Worm (Caenorhabditis elegans) whole organism, L4 larva: ENCODE results near the gene ZK899.6.

ENCODE experiments used
- F26F4.8 ChIP-seq: fragments of 200-800 bp; sonication (Bioruptor generic); conservative IDR thresholded peaks from 2 replicates; pipeline ENCODE4 v1.3.6; 2022; ENCODE audit warnings: missing genetic modification characterization, missing compliant biosample characterization
- F44E2.7 ChIP-seq: fragments of 200-800 bp; sonication (Bioruptor generic); IDR thresholded peaks from 2 replicates; pipeline ENCODE4 v2.1.2; 2022; ENCODE audit warnings: missing genetic modification characterization, missing compliant biosample characterization
- T26A8.4 ChIP-seq: fragments of 200-800 bp; sonication (Bioruptor generic); IDR thresholded peaks from 2 replicates; pipeline ENCODE4 v1.3.6; 2022; ENCODE audit warnings: missing genetic modification characterization, missing compliant biosample characterization
- Y48G9A.11 ChIP-seq: fragments of 200-800 bp; sonication (Bioruptor generic); IDR thresholded peaks from 2 replicates; pipeline ENCODE4 v1.3.6; 2022; ENCODE audit warnings: missing genetic modification reagents, missing genetic modification characterization, missing compliant biosample characterization
- aha-1 ChIP-seq: fragments of 150-350 bp; peaks from one replicate; lab custom pipeline; 2014; ENCODE audit warnings: missing biosample characterization, missing genetic modification characterization
- aly-2 ChIP-seq: sonication (generic microtip); optimal IDR thresholded peaks from 2 replicates; lab custom pipeline; 2018; ENCODE audit warnings: missing biosample characterization, missing genetic modification characterization
- ceh-20 ChIP-seq: fragments of 200-800 bp; sonication (Bioruptor generic); IDR thresholded peaks from 2 replicates; pipeline ENCODE4 v1.3.6; 2022; ENCODE audit warnings: missing genetic modification reagents, missing genetic modification characterization, missing compliant biosample characterization
- ceh-32 ChIP-seq: sonication (generic microtip); optimal IDR thresholded peaks from 2 replicates; lab custom pipeline; 2016; ENCODE audit warnings: mild to moderate bottlenecking, missing genetic modification characterization, missing compliant biosample characterization; ENCODE audit not compliant: poor library complexity
- ceh-82 ChIP-seq: sonication (generic microtip); optimal IDR thresholded peaks from 2 replicates; lab custom pipeline; 2017; ENCODE audit warnings: missing biosample characterization, missing genetic modification characterization
- ces-1 ChIP-seq: fragments of 150-350 bp; sonication (generic microtip); optimal IDR thresholded peaks from 4 replicates; lab custom pipeline; 2014; ENCODE audit warnings: missing biosample characterization, missing genetic modification reagents, missing genetic modification characterization
- daf-16 ChIP-seq, 3 experiments: sonication (generic microtip); optimal IDR thresholded peaks; 2 replicates each; lab custom pipeline; 2016 to 2017; ENCODE audit warnings: missing genetic modification characterization in 3 of 3, missing genetic modification reagents in 3 of 3, mild to moderate bottlenecking in 2 of 3, missing compliant biosample characterization in 2 of 3, missing biosample characterization in 1 of 3, moderate library complexity in 1 of 3
- daf-8 ChIP-seq: fragments of 200-800 bp; sonication (Bioruptor generic); IDR thresholded peaks from 2 replicates; pipeline ENCODE4 v1.3.6; 2022; ENCODE audit warnings: missing genetic modification characterization, missing compliant biosample characterization
- dmd-6 ChIP-seq: fragments of 200-800 bp; sonication (Bioruptor generic); IDR thresholded peaks from 2 replicates; pipeline ENCODE4 v1.3.6; 2022; ENCODE audit warnings: missing genetic modification reagents, missing genetic modification characterization, missing compliant biosample characterization
- dve-1 ChIP-seq: sonication (generic microtip); optimal IDR thresholded peaks from 2 replicates; lab custom pipeline; 2017; ENCODE audit warnings: antibody characterized with exemption, mild to moderate bottlenecking, missing genetic modification characterization, missing compliant biosample characterization; ENCODE audit not compliant: insufficient read depth
- fos-1 ChIP-seq: fragments of 150-350 bp; optimal IDR thresholded peaks from 2 replicates; lab custom pipeline; 2014; ENCODE audit warnings: missing biosample characterization, missing genetic modification characterization
- hlh-11 ChIP-seq: fragments of 200-800 bp; sonication (Bioruptor generic); optimal IDR thresholded peaks from 2 replicates; lab custom pipeline; 2018; ENCODE audit warnings: mild to moderate bottlenecking, missing genetic modification characterization, missing compliant biosample characterization
- hlh-30 ChIP-seq: sonication (generic microtip); optimal IDR thresholded peaks from 2 replicates; lab custom pipeline; 2017; ENCODE audit warnings: antibody characterized with exemption, mild to moderate bottlenecking, missing genetic modification characterization, missing compliant biosample characterization; ENCODE audit not compliant: insufficient read depth
- hmg-1.1 ChIP-seq: fragments of 200-800 bp; sonication (Bioruptor generic); IDR thresholded peaks from 2 replicates; pipeline ENCODE4 v1.3.6; 2022; ENCODE audit warnings: missing genetic modification reagents, missing genetic modification characterization, missing compliant biosample characterization
- lim-7 ChIP-seq: fragments of 200-800 bp; sonication (Bioruptor generic); IDR thresholded peaks from 2 replicates; pipeline ENCODE4 v1.3.6; 2022; ENCODE audit warnings: missing genetic modification characterization, missing compliant biosample characterization
- lin-1 ChIP-seq: fragments of 200-800 bp; sonication (Bioruptor generic); IDR thresholded peaks from 2 replicates; pipeline ENCODE4 v1.3.6; 2022; ENCODE audit warnings: missing genetic modification reagents, missing genetic modification characterization, missing compliant biosample characterization
- lin-15B ChIP-seq: fragments of 150-350 bp; sonication (generic microtip); optimal IDR thresholded peaks from 3 replicates; lab custom pipeline; 2014; ENCODE audit warnings: missing biosample characterization, missing genetic modification characterization
- lir-3 ChIP-seq: sonication (generic microtip); optimal IDR thresholded peaks from 2 replicates; lab custom pipeline; 2016; ENCODE audit warnings: mild to moderate bottlenecking, missing genetic modification characterization, missing compliant biosample characterization
- madf-5 ChIP-seq, 2 experiments: fragments of 200-800 bp; sonication (Bioruptor generic); IDR thresholded peaks; 2 replicates each; pipeline ENCODE4 v1.3.6; 2022; ENCODE audit warnings: missing compliant biosample characterization in 2 of 2, missing genetic modification characterization in 2 of 2
- mdl-1 ChIP-seq, 2 experiments: fragments of 150-350 bp in 1 of 2; sonication (generic microtip) in 1 of 2; optimal IDR thresholded peaks; 2 replicates each; lab custom pipeline; 2014 to 2017; ENCODE audit warnings: missing biosample characterization in 2 of 2, missing genetic modification characterization in 2 of 2
- mdt-29 ChIP-seq: fragments of 200-800 bp; sonication (Bioruptor generic); IDR thresholded peaks from 2 replicates; pipeline ENCODE4 v1.3.6; 2022; ENCODE audit warnings: missing genetic modification reagents, missing genetic modification characterization, missing compliant biosample characterization
- nhr-28 ChIP-seq: fragments of 150-350 bp; optimal IDR thresholded peaks from 2 replicates; lab custom pipeline; 2014; ENCODE audit warnings: missing biosample characterization, missing genetic modification characterization
- nhr-41 ChIP-seq: fragments of 200-800 bp; sonication (Bioruptor generic); IDR thresholded peaks from 2 replicates; pipeline ENCODE4 v1.3.6; 2022; ENCODE audit warnings: missing genetic modification reagents, missing genetic modification characterization, missing compliant biosample characterization
- nhr-6 ChIP-seq: fragments of 150-350 bp; optimal IDR thresholded peaks from 2 replicates; lab custom pipeline; 2014; ENCODE audit warnings: missing biosample characterization, missing genetic modification characterization
- nhr-76 ChIP-seq: fragments of 150-350 bp; optimal IDR thresholded peaks from 2 replicates; lab custom pipeline; 2014; ENCODE audit warnings: missing biosample characterization, missing genetic modification characterization
- pha-4 ChIP-seq, 2 experiments: fragments of 150-350 bp in 1 of 2; fragments of 200-800 bp in 1 of 2; sonication (Bioruptor generic) in 1 of 2; IDR thresholded peaks in 1 of 2; optimal IDR thresholded peaks in 1 of 2; 2 replicates each; pipeline versions ENCODE4 v1.3.6 to Lab custom; 2014 to 2022; ENCODE audit warnings: missing genetic modification characterization in 2 of 2, missing genetic modification reagents in 2 of 2, missing biosample characterization in 1 of 2, missing compliant biosample characterization in 1 of 2
- php-3 ChIP-seq: fragments of 200-800 bp; sonication (Bioruptor generic); IDR thresholded peaks from 2 replicates; pipeline ENCODE4 v1.3.6; 2022; ENCODE audit warnings: missing genetic modification reagents, missing genetic modification characterization, missing compliant biosample characterization
- rbr-2 ChIP-seq: sonication (generic microtip); optimal IDR thresholded peaks from 2 replicates; lab custom pipeline; 2016; ENCODE audit warnings: missing genotype, missing genetic modification characterization, missing compliant biosample characterization
- saeg-2 ChIP-seq: fragments of 200-800 bp; sonication (Bioruptor generic); IDR thresholded peaks from 2 replicates; pipeline ENCODE4 v1.3.6; 2022; ENCODE audit warnings: missing genetic modification reagents, missing genetic modification characterization, missing compliant biosample characterization
- snpc-1.2 ChIP-seq: fragments of 200-800 bp; sonication (Bioruptor generic); IDR thresholded peaks from 2 replicates; pipeline ENCODE4 v1.3.6; 2022; ENCODE audit warnings: missing genetic modification reagents, missing genetic modification characterization, missing compliant biosample characterization
- spr-3 ChIP-seq: fragments of 200-800 bp; sonication (Bioruptor generic); optimal IDR thresholded peaks from 2 replicates; lab custom pipeline; 2018; ENCODE audit warnings: mild to moderate bottlenecking, missing genetic modification characterization, missing compliant biosample characterization
- unc-39 ChIP-seq: sonication (generic microtip); optimal IDR thresholded peaks from 2 replicates; lab custom pipeline; 2017; ENCODE audit warnings: missing biosample characterization, missing genetic modification characterization
- unc-62 ChIP-seq, 3 experiments: fragments of 150-350 bp in 1 of 3; sonication (generic microtip); optimal IDR thresholded peaks in 2 of 3; peaks in 1 of 3; 1 replicate in 1 of 3; 2 replicates in 2 of 3; lab custom pipeline; 2014 to 2017; ENCODE audit warnings: missing biosample characterization in 3 of 3, missing genetic modification characterization in 3 of 3, missing genetic modification reagents in 3 of 3, missing genotype in 1 of 3
- zfp-2 ChIP-seq: sonication (generic microtip); optimal IDR thresholded peaks from 2 replicates; lab custom pipeline; 2016; ENCODE audit warnings: mild to moderate bottlenecking, missing genetic modification characterization, missing compliant biosample characterization
- ztf-11 ChIP-seq: fragments of 150-350 bp; optimal IDR thresholded peaks from 2 replicates; lab custom pipeline; 2014; ENCODE audit warnings: missing biosample characterization, missing genetic modification characterization

Gene ZK899.6

ce11 chrX:9472170-9472569, 9.0 kb downstream of the ZK899.6 start, which contains the start of gene gap-2:
Gene gap-2 (plus strand): TSS chrX:9472470.
- TF ChIP-seq daf-16 (GFP tag; optimal IDR thresholded peaks at IDR 0.05; lab: Kevin White, UChicago) = no peak
- no peak for TF ChIP-seq daf-16 (tag; optimal IDR thresholded peaks at IDR 0.05; lab: Kevin White, UChicago)
- TF ChIP-seq saeg-2 (GFP tag; lab: Robert Waterston, UW) = no peak
- no peak for TF ChIP-seq ceh-20
- no peak for TF ChIP-seq spr-3 (GFP tag; lab: Kevin White, UChicago)
- TF ChIP-seq ces-1 (GFP tag; lab: Kevin White, UChicago) = no peak
- no peak for TF ChIP-seq ceh-32 (tag; lab: Kevin White, UChicago)

- TF ChIP-seq dve-1 (tag; lab: Kevin White, UChicago) (no peak), daf-8 (GFP tag; lab: Robert Waterston, UW) (no peak), lin-15B (tag; lab: Kevin White, UChicago) (no peak), madf-5 (GFP tag; IDR thresholded peaks at IDR 0.05; lab: Robert Waterston, UW) (no peak), aha-1 (tag; lab: Kevin White, UChicago) (peak; percentile 92), dmd-6 (no peak)
Measured at ce11 chrX:9476752-9477151, 13.6 kb downstream of the ZK899.6 start.

DNA sequence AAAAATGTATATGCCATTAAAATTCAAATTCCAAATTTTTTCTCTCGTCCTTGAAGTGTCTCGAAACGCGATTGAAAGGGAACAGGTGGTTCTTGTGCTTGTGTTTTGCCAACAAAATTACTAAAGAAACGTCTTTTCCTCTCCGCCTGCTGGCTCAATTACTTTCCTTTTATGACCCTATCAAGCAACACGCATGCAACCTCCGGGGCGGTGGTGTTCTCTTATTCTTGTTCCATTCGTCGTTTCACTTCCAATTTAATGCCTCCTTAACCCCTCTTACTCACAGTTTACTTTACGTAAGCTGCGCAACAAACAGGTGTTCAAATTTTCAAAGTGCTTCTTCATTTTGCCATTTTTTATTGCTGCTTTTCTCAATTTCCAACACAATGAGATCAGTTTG, 20.6 kb downstream of the ZK899.6 start:
- TF ChIP-seq unc-62 (GFP tag; optimal IDR thresholded peaks at IDR 0.05 in 1 of 2; lab: Kevin White, UChicago) (peak in 1 of 2 experiments; percentile 89), unc-62 (tag; optimal IDR thresholded peaks at IDR 0.05; lab: Kevin White, UChicago) (no peak), aly-2 (tag; lab: Kevin White, UChicago) (no peak)
- TF ChIP-seq, all 104 proteins: peak for 1

- TF ChIP-seq rbr-2 (tag; lab: Kevin White, UChicago) (no peak), aha-1 (tag; lab: Kevin White, UChicago) (peak; percentile 88), lir-3 (tag; lab: Kevin White, UChicago) (no peak)
Measured at ce11 chrX:9486160-9486559, 23.0 kb downstream of the ZK899.6 start.

DNA sequence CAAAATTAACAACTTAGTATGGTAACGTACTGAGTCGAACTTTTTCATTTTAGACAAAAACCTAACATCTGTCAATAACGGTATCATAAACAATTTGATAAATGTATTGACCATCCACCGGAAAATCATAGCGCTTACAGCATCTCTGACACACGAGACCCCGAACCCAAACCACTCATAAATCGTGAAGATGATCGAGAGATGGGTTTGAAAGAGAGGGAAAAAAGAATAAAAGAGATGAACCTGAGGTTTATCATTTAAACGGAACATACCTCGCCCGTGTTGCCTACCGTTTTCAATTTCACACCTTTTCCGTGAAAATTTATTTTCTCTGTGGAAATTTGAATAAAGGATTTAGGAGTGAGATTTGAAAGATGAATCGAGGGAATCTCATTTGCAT, 26.4 kb downstream of the ZK899.6 start:
- TF ChIP-seq T26A8.4 (GFP tag; lab: Robert Waterston, UW) = no peak
- TF ChIP-seq F26F4.8 (GFP tag; lab: Robert Waterston, UW) = no peak
- TF ChIP-seq zfp-2 = no peak
- no peak for TF ChIP-seq mdl-1 (tag; optimal IDR thresholded peaks at IDR 0.05; lab: Kevin White, UChicago)
- TF ChIP-seq F44E2.7 (GFP tag; lab: Robert Waterston, UW) = no peak
- TF ChIP-seq ceh-20 = 0 out of 2 replicates have a peak, but pooled peaks have one; percentile 23
- no peak for TF ChIP-seq dve-1 (tag; lab: Kevin White, UChicago)
- TF ChIP-seq fos-1 (tag; lab: Kevin White, UChicago) = no peak
- TF ChIP-seq nhr-41 = no peak
- TF ChIP-seq hmg-1.1 (GFP tag; lab: Robert Waterston, UW) = no peak
- no peak for TF ChIP-seq unc-39 (tag; lab: Kevin White, UChicago)
- peak; percentile 55 for TF ChIP-seq hlh-30 (tag; lab: Kevin White, UChicago)
- TF ChIP-seq ces-1 (GFP tag; lab: Kevin White, UChicago) = no peak
- TF ChIP-seq php-3 (GFP tag; lab: Robert Waterston, UW) = no peak
- TF ChIP-seq nhr-76 (tag; lab: Kevin White, UChicago) = no peak
- TF ChIP-seq ztf-11 (tag; lab: Kevin White, UChicago) = no peak
- peak; percentile 24 for TF ChIP-seq nhr-28 (tag; lab: Kevin White, UChicago)
- TF ChIP-seq pha-4 (GFP tag; IDR thresholded peaks at IDR 0.05; lab: Robert Waterston, UW) = no peak
- no peak for TF ChIP-seq pha-4 (tag; optimal IDR thresholded peaks at IDR 0.05; lab: Kevin White, UChicago)
- TF ChIP-seq lim-7 (GFP tag; lab: Robert Waterston, UW) = no peak
- TF ChIP-seq aly-2 (tag; lab: Kevin White, UChicago) = no peak
- no peak for TF ChIP-seq ceh-82 (tag; lab: Kevin White, UChicago)
- TF ChIP-seq lin-15B (tag; lab: Kevin White, UChicago) = no peak
- TF ChIP-seq mdt-29 = no peak
- peak; percentile 5 for TF ChIP-seq hlh-11
- no peak for TF ChIP-seq lin-1 (GFP tag; lab: Robert Waterston, UW)
- no peak for TF ChIP-seq nhr-6 (tag; lab: Kevin White, UChicago)
- no peak for TF ChIP-seq Y48G9A.11
- no peak for TF ChIP-seq snpc-1.2 (GFP tag; lab: Robert Waterston, UW)
- TF ChIP-seq, all 104 proteins: peak for 4
